Worm (Caenorhabditis elegans) whole organism, dauer: Measurements from ENCODE around the gene Y22D7AL.3.

ENCODE experiments used
- unc-62 ChIP-seq: sonication (generic microtip); optimal IDR thresholded peaks from 2 replicates; lab custom pipeline; 2017; ENCODE audit warnings: missing biosample characterization, missing genetic modification reagents, missing genetic modification characterization

Gene Y22D7AL.3

DNA sequence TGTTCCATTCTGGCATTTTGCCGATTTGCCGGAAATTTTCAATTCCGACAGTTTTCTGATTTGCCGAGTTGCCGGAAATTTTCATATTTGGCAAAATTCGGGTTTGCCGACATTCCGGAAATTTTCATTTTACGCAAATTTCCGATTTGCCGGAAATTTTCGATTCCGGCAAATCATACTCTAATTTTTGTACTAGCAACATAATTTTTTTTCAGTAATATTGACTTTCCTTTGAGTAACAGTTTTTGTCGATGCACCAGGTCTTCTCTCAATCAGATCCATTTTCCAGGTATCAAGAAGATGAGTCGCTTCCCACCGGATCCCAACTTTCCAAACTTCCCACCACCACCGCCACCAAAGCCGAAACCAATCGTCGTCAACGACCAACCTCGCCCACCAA lies at the start of gene Y22D7AL.3:
Gene Y22D7AL.3 (plus strand): TSS at position 301 of the 400 bp plus-strand sequence.
- TF ChIP-seq unc-62 (GFP tag; lab: Kevin White, UChicago): no peak

DNA sequence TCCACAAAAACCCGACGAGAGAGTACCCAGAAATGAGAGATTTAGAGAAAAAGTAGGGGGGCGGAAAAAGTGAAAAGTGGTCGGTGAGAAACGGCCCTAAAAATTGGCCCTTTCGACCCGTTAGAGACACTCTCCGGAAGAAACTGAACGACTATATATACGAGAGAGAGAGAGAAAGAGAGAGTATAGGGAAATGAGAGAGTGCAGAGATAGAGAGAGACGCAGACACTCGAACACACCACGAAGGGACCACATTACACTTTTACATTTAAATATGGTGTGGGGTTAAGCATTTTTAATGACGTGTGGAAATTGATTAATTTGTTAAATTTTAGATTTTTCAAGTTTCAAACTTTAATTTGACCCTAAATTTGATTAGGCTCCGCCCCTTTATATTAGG lies 49.6 kb upstream of the Y22D7AL.3 start:
- no peak for TF ChIP-seq unc-62 (GFP tag; lab: Kevin White, UChicago)

ce11 chrIII:1598927-1599326 lies 42.3 kb upstream of the Y22D7AL.3 start:
- TF ChIP-seq unc-62 (GFP tag; lab: Kevin White, UChicago): no peak

DNA sequence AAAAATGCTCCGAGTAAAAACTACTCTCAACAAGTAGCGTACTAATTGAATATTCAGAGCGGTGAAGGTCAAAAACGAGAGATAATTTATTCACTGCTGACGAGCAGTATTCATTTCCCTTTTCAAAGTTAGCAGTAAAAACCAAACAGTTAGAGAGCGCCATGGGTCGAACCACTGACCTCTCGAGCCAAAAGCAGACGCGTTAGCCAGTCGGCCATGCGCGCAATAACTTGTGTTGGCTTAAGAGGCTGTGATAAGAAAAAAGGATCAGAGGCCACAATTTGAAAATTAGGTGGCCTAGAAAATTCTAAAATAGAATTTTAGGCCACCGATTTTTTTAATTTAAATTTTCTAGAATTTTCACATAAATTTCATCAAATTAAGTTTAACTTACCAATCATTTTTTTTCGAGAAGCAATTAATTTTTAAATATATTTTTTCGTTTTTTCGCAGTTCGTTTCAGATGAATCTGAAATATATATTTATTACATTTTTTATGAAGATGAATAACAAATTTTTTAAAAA lies 40.5 kb upstream of the Y22D7AL.3 start, which contains the start of gene sms-3:
Gene sms-3 (minus strand): TSS at position 475 of the 525 bp plus-strand sequence.
- no peak for TF ChIP-seq unc-62 (GFP tag; lab: Kevin White, UChicago)

ce11 chrIII:1601464-1602169 lies 39.6 kb upstream of the Y22D7AL.3 start:
- no peak for TF ChIP-seq unc-62 (GFP tag; lab: Kevin White, UChicago)

- no peak for TF ChIP-seq unc-62 (GFP tag; lab: Kevin White, UChicago)
These were observed 38.6 kb upstream of the Y22D7AL.3 start for ce11 chrIII:1602682-1603081.

ce11 chrIII:1603776-1604175 lies 37.5 kb upstream of the Y22D7AL.3 start:
- no peak for TF ChIP-seq unc-62 (GFP tag; lab: Kevin White, UChicago)

- no peak for TF ChIP-seq unc-62 (GFP tag; lab: Kevin White, UChicago)
These were observed 36.7 kb upstream of the Y22D7AL.3 start, which contains the start of gene Y22D7AL.6 for ce11 chrIII:1604514-1604976. Gene Y22D7AL.6, plus strand, starts transcription at chrIII:1604926.

DNA sequence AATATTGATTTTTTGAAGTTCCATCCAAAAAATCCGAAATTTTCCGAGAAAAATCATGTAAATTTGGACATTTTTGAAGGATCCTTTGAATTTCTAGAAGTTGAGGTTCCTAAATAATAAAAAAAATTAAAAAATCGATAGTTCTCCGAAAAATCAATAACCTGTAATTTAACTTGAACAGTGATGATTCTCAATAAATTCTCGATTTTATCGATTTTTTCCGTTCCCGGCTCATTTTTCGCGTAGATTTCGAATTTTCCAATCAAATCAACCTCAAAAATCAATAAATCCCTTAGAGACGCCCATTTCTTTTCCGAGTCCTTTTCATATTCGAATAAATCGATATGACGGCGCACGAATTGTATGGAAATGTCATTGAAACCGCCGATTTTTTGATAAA lies 33.6 kb upstream of the Y22D7AL.3 start:
- TF ChIP-seq unc-62 (GFP tag; lab: Kevin White, UChicago): no peak

- TF ChIP-seq unc-62 (GFP tag; lab: Kevin White, UChicago): no peak
These were observed 30.3 kb upstream of the Y22D7AL.3 start for ce11 chrIII:1610938-1611337.

DNA sequence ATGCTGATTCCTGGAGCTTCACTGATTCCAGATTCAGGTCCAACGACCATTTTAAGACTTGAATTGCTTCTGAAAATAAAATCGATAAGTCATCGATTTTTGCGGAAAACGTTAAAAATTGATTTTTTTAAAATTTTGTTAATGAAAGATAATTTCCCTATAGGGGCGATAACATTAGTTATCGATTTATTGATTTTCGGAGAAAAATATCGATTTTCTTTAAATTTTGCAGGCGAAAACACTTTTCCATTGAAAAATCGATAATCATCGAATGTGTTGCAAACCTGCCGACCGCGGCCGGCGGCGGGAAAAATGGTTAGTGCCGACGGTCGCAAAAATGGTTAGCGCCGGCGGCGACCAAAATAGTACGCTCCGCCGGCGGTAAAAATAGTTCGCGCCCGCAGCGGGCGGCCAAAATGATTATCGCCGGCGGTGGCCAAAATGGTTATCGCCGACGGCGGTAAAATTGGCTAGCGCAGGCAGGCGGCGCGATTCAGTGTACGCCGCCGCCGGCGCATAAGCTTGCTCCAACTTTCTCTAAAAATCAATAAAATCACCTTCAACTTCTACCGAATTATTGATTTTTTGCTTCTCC lies 28.2 kb upstream of the Y22D7AL.3 start:
- TF ChIP-seq unc-62 (GFP tag; lab: Kevin White, UChicago): no peak

DNA sequence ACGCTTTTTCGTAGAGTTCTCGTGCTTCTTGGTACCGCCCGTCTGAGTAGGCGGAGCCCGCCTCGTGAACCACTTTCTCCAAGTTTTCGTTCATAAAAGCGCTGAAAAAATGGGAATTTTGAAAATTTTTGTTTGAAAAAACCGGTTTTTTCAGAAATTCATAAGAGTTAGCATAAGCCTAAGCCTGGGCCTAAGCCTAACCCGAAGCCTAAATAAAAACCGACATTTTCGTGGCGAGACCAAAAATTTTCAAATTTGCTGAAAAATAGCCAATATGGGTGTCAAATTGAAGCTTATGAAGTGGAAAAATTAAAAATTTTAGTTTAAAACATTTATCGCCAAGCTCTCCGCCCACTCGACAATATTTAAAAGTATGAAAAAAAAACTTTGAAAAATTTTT lies 27.3 kb upstream of the Y22D7AL.3 start, which contains the start of gene Y22D7AL.9:
Gene Y22D7AL.9 (minus strand): TSS at position 101 of the 400 bp plus-strand sequence.
- no peak for TF ChIP-seq unc-62 (GFP tag; lab: Kevin White, UChicago)

- no peak for TF ChIP-seq unc-62 (GFP tag; lab: Kevin White, UChicago)
These were observed 26.9 kb upstream of the Y22D7AL.3 start for ce11 chrIII:1614412-1614811.

- no peak for TF ChIP-seq unc-62 (GFP tag; lab: Kevin White, UChicago)
These were observed 24.8 kb upstream of the Y22D7AL.3 start for ce11 chrIII:1616245-1617026.

ce11 chrIII:1618312-1618711 lies 23.0 kb upstream of the Y22D7AL.3 start:
- no peak for TF ChIP-seq unc-62 (GFP tag; lab: Kevin White, UChicago)

DNA sequence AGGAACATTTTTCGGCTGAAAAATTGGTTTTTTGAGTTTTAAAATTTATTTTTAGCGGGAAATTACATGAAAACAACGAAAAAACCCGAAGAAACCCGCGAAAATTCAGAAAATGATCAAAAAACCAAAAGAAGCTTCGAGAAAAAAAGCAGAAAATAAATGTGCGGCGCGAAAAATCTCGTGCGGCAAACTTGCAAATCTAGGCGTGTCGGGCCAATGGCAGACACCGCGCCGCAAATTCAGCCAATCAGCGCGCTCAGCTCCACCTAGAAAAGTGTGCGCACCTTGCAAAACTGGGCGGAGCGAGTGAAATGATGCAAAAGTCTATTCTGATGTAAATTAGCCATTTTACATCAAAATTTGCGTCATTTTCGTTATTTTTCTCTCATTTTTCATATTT lies 22.3 kb upstream of the Y22D7AL.3 start, which contains the start of gene Y22D7AL.10:
Gene Y22D7AL.10 (minus strand): TSS at position 15 of the 400 bp plus-strand sequence.
- TF ChIP-seq unc-62 (GFP tag; lab: Kevin White, UChicago): peak; percentile 24
